Fruit fly (Drosophila melanogaster) whole organism: ENCODE results near the gene CG14402.

Experiments used
- CG8478 ChIP-seq: fragments of >200 bp; optimal IDR thresholded peaks from 2 replicates; lab custom pipeline; 2018; ENCODE audit warnings: inconsistent platforms
- EcR ChIP-seq, 2 experiments: fragments of >200 bp; optimal IDR thresholded peaks; 2 replicates each; lab custom pipeline; 2017; ENCODE audit warnings: missing biosample characterization in 2 of 2, missing genetic modification characterization in 2 of 2, missing genetic modification reagents in 2 of 2
- pan ChIP-seq: fragments of >200 bp; optimal IDR thresholded peaks from 2 replicates; lab custom pipeline; 2017
- psq ChIP-seq: fragments of >200 bp; optimal IDR thresholded peaks from 2 replicates; lab custom pipeline; 2017
- usp ChIP-seq: fragments of >200 bp; optimal IDR thresholded peaks from 2 replicates; lab custom pipeline; 2017; ENCODE audit warnings: missing biosample characterization, missing genetic modification characterization, mixed read lengths

dm6 chr2L:20829755-20830396 is 19.2 kb upstream of the CG14402 start:
- TF ChIP-seq CG8478 (lab: Kevin White, UChicago) (no peak), pan (no peak), usp (GFP tag; lab: Kevin White, UChicago) (no peak), EcR (GFP tag; optimal IDR thresholded peaks at IDR 0.05; lab: Kevin White, UChicago) (no peak), psq (lab: Kevin White, UChicago) (no peak)
